Worm (Caenorhabditis elegans): Measurements from ENCODE around the gene cyld-1.

ce11 chrIII:9874515-9874914 lies 35.9 kb downstream of the cyld-1 start:
- TF ChIP-seq athp-1 (tag; optimal IDR thresholded peaks at IDR 0.05) (no peak), lin-40 (tag; optimal IDR thresholded peaks at IDR 0.05) (no peak), let-607 (tag; optimal IDR thresholded peaks at IDR 0.05) (no peak), D2030.7 (GFP tag; IDR thresholded peaks at IDR 0.05) (no peak)
